Worm (Caenorhabditis elegans) whole organism, L3 larva: ENCODE measurements around the gene F21H12.3.

Experiments used
- lin-15B ChIP-seq: fragments of 150-350 bp; optimal IDR thresholded peaks from 2 replicates; lab custom pipeline; 2014; ENCODE audit warnings: missing biosample characterization, missing genetic modification characterization
- mdl-1 ChIP-seq: fragments of 150-350 bp; optimal IDR thresholded peaks from 2 replicates; lab custom pipeline; 2014; ENCODE audit warnings: missing biosample characterization, missing genetic modification characterization
- nhr-237 ChIP-seq: fragments of 150-350 bp; optimal IDR thresholded peaks from 2 replicates; lab custom pipeline; 2014; ENCODE audit warnings: missing biosample characterization, missing genetic modification characterization
- nhr-43 ChIP-seq: sonication (generic microtip); optimal IDR thresholded peaks from 2 replicates; lab custom pipeline; 2016; ENCODE audit warnings: mild to moderate bottlenecking, missing genetic modification characterization, missing compliant biosample characterization; ENCODE audit not compliant: poor library complexity, severe bottlenecking
- nhr-67 ChIP-seq: fragments of 150-350 bp; optimal IDR thresholded peaks from 2 replicates; lab custom pipeline; 2014; ENCODE audit warnings: missing biosample characterization, missing genetic modification characterization
- pha-4 ChIP-seq: fragments of 150-350 bp; optimal IDR thresholded peaks from 2 replicates; lab custom pipeline; 2014; ENCODE audit warnings: missing biosample characterization, missing genetic modification reagents, missing genetic modification characterization
- skn-1 ChIP-seq: fragments of 150-350 bp; optimal IDR thresholded peaks from 2 replicates; lab custom pipeline; 2014; ENCODE audit warnings: missing biosample characterization, missing genetic modification characterization
- ztf-11 ChIP-seq: fragments of 150-350 bp; optimal IDR thresholded peaks from 2 replicates; lab custom pipeline; 2014; ENCODE audit warnings: missing biosample characterization, missing genetic modification characterization

F21H12.3 gene

DNA sequence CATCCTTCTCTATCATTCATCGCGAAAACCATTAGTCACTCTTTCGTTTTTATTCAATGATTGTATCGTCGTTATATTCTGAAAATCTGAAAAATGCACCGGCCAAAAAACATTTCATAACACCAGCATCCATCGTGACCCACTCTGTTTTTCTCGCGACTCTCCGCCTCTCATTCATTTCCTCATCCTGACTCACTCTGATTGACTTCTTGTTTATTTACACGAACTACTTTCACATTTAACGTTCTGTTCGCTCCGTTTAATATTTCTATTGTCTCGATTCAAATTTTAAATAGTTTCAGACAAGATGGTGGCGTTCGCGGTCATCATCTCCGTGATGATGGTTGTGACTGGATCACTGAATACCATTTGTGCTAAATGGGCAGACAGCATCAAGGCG is 40.8 kb downstream of the F21H12.3 start, which contains the start of gene C29H12.2:
C29H12.2 (plus strand) TSS at position 297 of the 400 bp plus-strand sequence.
- TF ChIP-seq skn-1 (tag; lab: Kevin White, UChicago) (no peak), pha-4 (tag; lab: Kevin White, UChicago) (peak; percentile 29), nhr-237 (tag; lab: Kevin White, UChicago) (no peak)

DNA sequence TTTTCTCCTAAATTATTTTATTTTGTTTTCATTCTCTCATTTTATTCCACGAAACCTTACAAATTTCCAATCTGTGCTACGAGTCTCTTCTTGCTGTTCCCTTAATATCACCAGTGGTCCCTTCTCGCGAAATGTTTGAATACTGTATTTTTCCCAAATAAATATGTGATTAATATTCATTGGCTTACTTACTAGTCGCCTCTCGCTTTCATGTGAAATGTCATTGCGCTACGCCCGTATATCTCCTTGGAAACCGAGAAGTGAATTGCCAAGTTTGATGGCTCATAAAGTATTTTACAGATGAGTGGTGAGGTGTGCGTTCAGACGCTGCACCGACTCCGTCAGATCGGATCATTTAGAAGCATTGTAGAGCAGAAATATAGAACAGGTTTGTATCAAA is 42.5 kb downstream of the F21H12.3 start, which contains the start of gene rars-2:
rars-2 (plus strand) TSS at position 301 of the 400 bp plus-strand sequence.
- no peak for TF ChIP-seq mdl-1 (tag; lab: Kevin White, UChicago)
- no peak for TF ChIP-seq nhr-67 (tag; lab: Kevin White, UChicago)
- peak; percentile 11 for TF ChIP-seq nhr-43 (tag; lab: Kevin White, UChicago)
- TF ChIP-seq ztf-11 (tag; lab: Kevin White, UChicago), result no peak
- TF ChIP-seq, all 47 proteins: peak for 1

DNA sequence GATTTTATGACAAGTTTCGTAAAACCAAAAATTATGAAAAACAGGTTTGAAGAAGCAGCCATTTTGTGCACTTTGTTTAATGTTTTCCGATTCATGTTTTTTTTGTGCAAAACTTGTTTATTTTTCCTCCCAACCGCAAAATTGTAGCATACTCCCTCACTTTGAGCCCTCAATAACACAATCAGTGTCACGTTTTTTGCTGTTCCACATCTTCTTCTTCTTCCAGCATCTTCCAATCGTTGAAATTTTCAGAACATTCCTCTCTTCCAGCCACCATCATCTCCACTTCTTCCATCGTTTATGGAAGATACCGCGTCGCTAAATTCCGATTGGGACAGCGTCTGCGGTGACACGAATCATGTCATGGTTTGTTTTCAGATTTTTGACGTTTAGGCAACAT is 49.9 kb downstream of the F21H12.3 start, which contains the start of gene abts-3:
abts-3 (plus strand) TSS at position 301 of the 400 bp plus-strand sequence.
- no peak for TF ChIP-seq lin-15B (tag; lab: Kevin White, UChicago)
- no peak for TF ChIP-seq nhr-237 (tag; lab: Kevin White, UChicago)
- TF ChIP-seq, all 47 proteins: peak for 0
